Fruit fly (Drosophila melanogaster) whole organism, prepupa: Measurements from ENCODE around the gene CG15563.
A peak's percentile ranks its signal among the peaks of the same experiment; 100 is the strongest.

Source experiments
- Blimp-1 ChIP-seq: fragments of 200-800 bp; sonication (Bioruptor generic); optimal IDR thresholded peaks from 3 replicates; lab custom pipeline; 2017; ENCODE audit warnings: missing biosample characterization, missing genetic modification characterization, mild to moderate bottlenecking, moderate library complexity, missing genetic modification reagents
- CG10669 ChIP-seq: fragments of 200-800 bp; sonication (Bioruptor generic); optimal IDR thresholded peaks from 3 replicates; lab custom pipeline; 2018; ENCODE audit warnings: missing biosample characterization, mild to moderate bottlenecking, missing genetic modification characterization, moderate library complexity
- CG11294 ChIP-seq: fragments of 200-800 bp; sonication (Bioruptor generic); IDR thresholded peaks from 2 replicates; pipeline ENCODE4 v1.3.6; 2022; ENCODE audit warnings: missing biosample characterization, missing genetic modification characterization
- CG11902 ChIP-seq: fragments of 200-800 bp; sonication (Bioruptor generic); optimal IDR thresholded peaks from 3 replicates; lab custom pipeline; 2016; ENCODE audit warnings: missing biosample characterization, missing genetic modification characterization
- CG1621 ChIP-seq: fragments of 200-800 bp; sonication (Bioruptor generic); optimal IDR thresholded peaks from 3 replicates; lab custom pipeline; 2018; ENCODE audit warnings: missing biosample characterization, mild to moderate bottlenecking, missing genetic modification characterization
- CG16779 ChIP-seq: fragments of 200-800 bp; sonication (Bioruptor generic); optimal IDR thresholded peaks from 3 replicates; lab custom pipeline; 2017; ENCODE audit warnings: missing biosample characterization, mild to moderate bottlenecking, missing genetic modification characterization
- CG3032 ChIP-seq: fragments of 200-800 bp; optimal IDR thresholded peaks from 2 replicates; lab custom pipeline; 2019; ENCODE audit warnings: missing biosample characterization, mild to moderate bottlenecking, missing genetic modification characterization, moderate library complexity
- CG31627 ChIP-seq: fragments of 200-800 bp; sonication (Bioruptor generic); optimal IDR thresholded peaks from 3 replicates; lab custom pipeline; 2016; ENCODE audit warnings: missing biosample characterization, missing genetic modification characterization
- CG34406 ChIP-seq: fragments of 200-800 bp; sonication (Bioruptor generic); optimal IDR thresholded peaks from 3 replicates; lab custom pipeline; 2016; ENCODE audit warnings: missing biosample characterization, missing genetic modification characterization
- CG3919 ChIP-seq: fragments of 200-800 bp; sonication (Bioruptor generic); optimal IDR thresholded peaks from 3 replicates; lab custom pipeline; 2016; ENCODE audit warnings: missing biosample characterization, missing genetic modification characterization
- CG6163 ChIP-seq: fragments of 200-800 bp; sonication (Bioruptor generic); IDR thresholded peaks from 3 replicates; pipeline ENCODE4 v1.3.6; 2022; ENCODE audit warnings: missing biosample characterization, missing genetic modification characterization
- CG6792 ChIP-seq: fragments of 200-800 bp; sonication (Bioruptor generic); optimal IDR thresholded peaks from 3 replicates; lab custom pipeline; 2016; ENCODE audit warnings: missing biosample characterization, missing genetic modification characterization
- CG6808 ChIP-seq: fragments of 200-800 bp; sonication (Bioruptor generic); optimal IDR thresholded peaks from 3 replicates; lab custom pipeline; 2017; ENCODE audit warnings: missing biosample characterization, missing genetic modification characterization, mild to moderate bottlenecking, moderate library complexity, missing genetic modification reagents
- CG6854 ChIP-seq: fragments of 200-800 bp; sonication (Bioruptor generic); optimal IDR thresholded peaks from 2 replicates; lab custom pipeline; 2017; ENCODE audit warnings: missing biosample characterization, mild to moderate bottlenecking, missing genetic modification characterization
- CG9139 ChIP-seq: fragments of 200-800 bp; sonication (Bioruptor generic); optimal IDR thresholded peaks from 3 replicates; lab custom pipeline; 2017; ENCODE audit warnings: missing biosample characterization, mild to moderate bottlenecking, missing genetic modification characterization
- Eip75B ChIP-seq: fragments of 200-800 bp; sonication (Bioruptor generic); optimal IDR thresholded peaks from 3 replicates; lab custom pipeline; 2016; ENCODE audit warnings: missing biosample characterization, missing genetic modification characterization
- Eip78C ChIP-seq: fragments of 200-800 bp; sonication (Bioruptor generic); peaks from one replicate; lab custom pipeline; 2016; ENCODE audit warnings: missing biosample characterization, missing genetic modification characterization
- Eip93F ChIP-seq: fragments of 200-800 bp; sonication (Bioruptor generic); optimal IDR thresholded peaks from 2 replicates; lab custom pipeline; 2016; ENCODE audit warnings: missing biosample characterization, mild to moderate bottlenecking, missing genetic modification characterization
- Ets21C ChIP-seq: fragments of 200-800 bp; sonication (Bioruptor generic); optimal IDR thresholded peaks from 3 replicates; lab custom pipeline; 2016; ENCODE audit warnings: missing biosample characterization, missing genetic modification characterization
- Ets96B ChIP-seq: fragments of 200-800 bp; optimal IDR thresholded peaks from 2 replicates; lab custom pipeline; 2019; ENCODE audit warnings: missing biosample characterization, mild to moderate bottlenecking, missing genetic modification characterization, moderate library complexity
- Gug ChIP-seq: fragments of 200-800 bp; sonication (Bioruptor generic); IDR thresholded peaks from 2 replicates; pipeline ENCODE4 v1.3.6; 2022; ENCODE audit warnings: missing biosample characterization, missing genetic modification characterization
- Hr38 ChIP-seq: sonication (Bioruptor generic); optimal IDR thresholded peaks from 2 replicates; lab custom pipeline; 2016; ENCODE audit warnings: missing biosample characterization, missing genetic modification characterization
- OdsH ChIP-seq: fragments of 200-800 bp; sonication (Bioruptor generic); optimal IDR thresholded peaks from 3 replicates; lab custom pipeline; 2016; ENCODE audit warnings: missing biosample characterization, missing genetic modification characterization
- Smox ChIP-seq: fragments of 200-800 bp; sonication (Bioruptor generic); optimal IDR thresholded peaks from 3 replicates; lab custom pipeline; 2016; ENCODE audit warnings: missing biosample characterization, missing genetic modification characterization
- Sox14 ChIP-seq: fragments of 200-800 bp; sonication (Bioruptor generic); optimal IDR thresholded peaks from 3 replicates; lab custom pipeline; 2016; ENCODE audit warnings: missing biosample characterization, missing genetic modification characterization
- achi ChIP-seq: fragments of 200-800 bp; sonication (Bioruptor generic); optimal IDR thresholded peaks from 3 replicates; lab custom pipeline; 2016; ENCODE audit warnings: missing biosample characterization, missing genetic modification characterization
- acj6 ChIP-seq: fragments of 200-800 bp; sonication (Bioruptor generic); optimal IDR thresholded peaks from 3 replicates; lab custom pipeline; 2016; ENCODE audit warnings: missing biosample characterization, missing genetic modification characterization
- dac ChIP-seq: fragments of 200-800 bp; sonication (Bioruptor generic); optimal IDR thresholded peaks from 2 replicates; lab custom pipeline; 2017; ENCODE audit warnings: missing biosample characterization, mild to moderate bottlenecking, missing genetic modification characterization
- dsx ChIP-seq: fragments of 200-800 bp; optimal IDR thresholded peaks from 3 replicates; lab custom pipeline; 2019; ENCODE audit warnings: missing biosample characterization, mild to moderate bottlenecking, missing genetic modification characterization, moderate library complexity; ENCODE audit not compliant: poor library complexity, severe bottlenecking
- eg ChIP-seq: fragments of 200-800 bp; sonication (Bioruptor generic); IDR thresholded peaks from 3 replicates; pipeline ENCODE4 v1.3.6; 2022; ENCODE audit warnings: missing biosample characterization, missing genetic modification characterization
- esn ChIP-seq: fragments of 200-800 bp; sonication (Bioruptor generic); optimal IDR thresholded peaks from 2 replicates; lab custom pipeline; 2016; ENCODE audit warnings: missing biosample characterization, mild to moderate bottlenecking, missing genetic modification characterization, moderate library complexity
- fd59A ChIP-seq: fragments of 200-800 bp; sonication (Bioruptor generic); optimal IDR thresholded peaks from 2 replicates; lab custom pipeline; 2017; ENCODE audit warnings: missing biosample characterization, mild to moderate bottlenecking, missing genetic modification characterization, missing genetic modification reagents
- fd85E ChIP-seq: fragments of 200-800 bp; sonication (Bioruptor generic); optimal IDR thresholded peaks from 3 replicates; lab custom pipeline; 2016; ENCODE audit warnings: missing biosample characterization, missing genetic modification characterization
- fkh ChIP-seq: fragments of 200-800 bp; sonication (Bioruptor generic); optimal IDR thresholded peaks from 3 replicates; lab custom pipeline; 2017; ENCODE audit warnings: missing biosample characterization, mild to moderate bottlenecking, missing genetic modification characterization, moderate library complexity
- lz ChIP-seq: fragments of 200-800 bp; sonication (Bioruptor generic); optimal IDR thresholded peaks from 3 replicates; lab custom pipeline; 2016; ENCODE audit warnings: missing biosample characterization, missing genetic modification characterization
- net ChIP-seq: fragments of 200-800 bp; sonication (Bioruptor generic); optimal IDR thresholded peaks from 3 replicates; lab custom pipeline; 2016; ENCODE audit warnings: missing biosample characterization, missing genetic modification characterization
- pdm3 ChIP-seq: fragments of 200-800 bp; sonication (Bioruptor generic); optimal IDR thresholded peaks from 3 replicates; lab custom pipeline; 2016; ENCODE audit warnings: missing biosample characterization, missing genetic modification characterization
- salr ChIP-seq, 2 experiments: fragments of 200-800 bp; sonication (Bioruptor generic); optimal IDR thresholded peaks; 3 replicates each; lab custom pipeline; 2016 to 2018; ENCODE audit warnings: missing biosample characterization in 2 of 2, missing genetic modification characterization in 2 of 2, mild to moderate bottlenecking in 1 of 2
- spab ChIP-seq: fragments of 200-800 bp; sonication (Bioruptor generic); optimal IDR thresholded peaks from 2 replicates; lab custom pipeline; 2017; ENCODE audit warnings: missing biosample characterization, mild to moderate bottlenecking, missing genetic modification characterization, missing genetic modification reagents
- ss ChIP-seq, 2 experiments: fragments of 200-800 bp; sonication (Bioruptor generic); optimal IDR thresholded peaks; 2 replicates in 1 of 2; 3 replicates in 1 of 2; lab custom pipeline; 2017 to 2018; ENCODE audit warnings: mild to moderate bottlenecking in 2 of 2, missing biosample characterization in 2 of 2, missing genetic modification characterization in 2 of 2, moderate library complexity in 1 of 2
- svp ChIP-seq: fragments of 200-800 bp; sonication (Bioruptor generic); peaks from one replicate; lab custom pipeline; 2016; ENCODE audit warnings: missing biosample characterization, missing genetic modification characterization
- topi ChIP-seq: fragments of 200-800 bp; sonication (Bioruptor generic); optimal IDR thresholded peaks from 3 replicates; lab custom pipeline; 2016; ENCODE audit warnings: missing biosample characterization, missing genetic modification characterization
- vri ChIP-seq: fragments of 200-800 bp; sonication (Bioruptor generic); optimal IDR thresholded peaks from 3 replicates; lab custom pipeline; 2016; ENCODE audit warnings: missing biosample characterization, mild to moderate bottlenecking, missing genetic modification characterization

Gene CG15563

dm6 chr3R:31218997-31219992, 12.8 kb downstream of the CG15563 start, which contains the start of gene ATPsynC:
Gene ATPsynC (minus strand): TSS chr3R:31219630.
- TF ChIP-seq achi (peak; percentile 48), dsx (GFP tag; lab: Kevin White, UChicago) (peak; percentile 94), CG6854 (GFP tag; lab: Kevin White, UChicago) (peak; percentile 85), vri (peak; percentile 99), CG6808 (GFP tag; lab: Kevin White, UChicago) (peak; percentile 10), Eip78C (peak; percentile 73), salr (GFP tag; optimal IDR thresholded peaks at IDR 0.05; lab: Kevin White, UChicago) (no peak), fd85E (GFP tag; lab: Kevin White, UChicago) (no peak), net (peak; percentile 49), dac (GFP tag; lab: Kevin White, UChicago) (no peak), eg (no peak), Ets21C (no peak), OdsH (GFP tag; lab: Kevin White, UChicago) (no peak), lz (no peak), acj6 (GFP tag; lab: Kevin White, UChicago) (no peak), CG3032 (tag; lab: Kevin White, UChicago) (peak; percentile 9), fkh (GFP tag; lab: Kevin White, UChicago) (peak; percentile 29), Hr38 (GFP tag; lab: Kevin White, UChicago) (no peak), Smox (GFP tag; lab: Kevin White, UChicago) (no peak), CG11294 (GFP tag; lab: Robert Waterston, UW) (no peak), Eip75B (GFP tag; lab: Kevin White, UChicago) (no peak), CG16779 (tag; lab: Kevin White, UChicago) (peak; percentile 52), Gug (GFP tag; lab: Robert Waterston, UW) (no peak), ss (GFP tag; optimal IDR thresholded peaks at IDR 0.05; lab: Kevin White, UChicago) (peak in 1 of 2 experiments; percentile 59), svp (GFP tag; lab: Kevin White, UChicago) (peak; percentile 22), Ets96B (tag; lab: Kevin White, UChicago) (peak; percentile 26), Sox14 (GFP tag; lab: Kevin White, UChicago) (peak; percentile 20), CG6792 (no peak), topi (no peak), esn (GFP tag; lab: Kevin White, UChicago) (peak; percentile 3), Blimp-1 (no peak), CG31627 (peak; percentile 17), CG3919 (peak; percentile 19), CG10669 (GFP tag; lab: Kevin White, UChicago) (no peak), spab (no peak), CG9139 (GFP tag; lab: Kevin White, UChicago) (peak; percentile 57), CG11902 (GFP tag; lab: Kevin White, UChicago) (no peak), CG1621 (tag; lab: Kevin White, UChicago) (peak; percentile 1), CG34406 (no peak)

dm6 chr3R:31218214-31218876, 13.8 kb downstream of the CG15563 start:
- TF ChIP-seq fd59A (GFP tag; lab: Kevin White, UChicago) (no peak), CG6854 (GFP tag; lab: Kevin White, UChicago) (peak; percentile 14), vri (peak; percentile 98), Ets21C (no peak), topi (peak; percentile 19), esn (GFP tag; lab: Kevin White, UChicago) (peak; percentile 3), CG10669 (GFP tag; lab: Kevin White, UChicago) (no peak), CG9139 (GFP tag; lab: Kevin White, UChicago) (no peak), acj6 (GFP tag; lab: Kevin White, UChicago) (no peak), dac (GFP tag; lab: Kevin White, UChicago) (no peak), svp (GFP tag; lab: Kevin White, UChicago) (no peak), Eip78C (peak; percentile 12), Eip93F (GFP tag; lab: Kevin White, UChicago) (no peak), Blimp-1 (no peak), Sox14 (GFP tag; lab: Kevin White, UChicago) (peak; percentile 27), CG6163 (GFP tag; lab: Robert Waterston, UW) (no peak), CG11294 (GFP tag; lab: Robert Waterston, UW) (no peak), CG6792 (no peak), pdm3 (GFP tag; lab: Kevin White, UChicago) (no peak)
- TF ChIP-seq, all 60 proteins: peak for 6
